Worm (Caenorhabditis elegans) whole organism, L4/young adult: ENCODE results near the gene F12F6.1.

Source experiments
- W03F9.2 ChIP-seq: fragments of 150-350 bp; optimal IDR thresholded peaks from 2 replicates; lab custom pipeline; 2014; ENCODE audit warnings: missing biosample characterization, missing genetic modification characterization
- dao-5 ChIP-seq: sonication (generic microtip); optimal IDR thresholded peaks from 2 replicates; lab custom pipeline; 2016; ENCODE audit warnings: missing genotype, missing genetic modification characterization, moderate library complexity, missing compliant biosample characterization
- him-1 ChIP-seq: sonication (generic microtip); optimal IDR thresholded peaks from 2 replicates; lab custom pipeline; 2016; ENCODE audit warnings: missing genotype, missing genetic modification reagents, missing genetic modification characterization, missing compliant biosample characterization

Gene F12F6.1

ce11 chrIV:11574331-11574730 is 9.4 kb upstream of the F12F6.1 start:
- no peak for TF ChIP-seq W03F9.2
- TF ChIP-seq him-1: no peak
- no peak for TF ChIP-seq dao-5

- no peak for TF ChIP-seq him-1
- no peak for TF ChIP-seq W03F9.2
- no peak for TF ChIP-seq dao-5
Measured at ce11 chrIV:11578492-11578891, 5.3 kb upstream of the F12F6.1 start, which contains the start of gene rib-1. rib-1 (plus strand) TSS chrIV:11578792.

ce11 chrIV:11582450-11583166 is 1.1 kb upstream of the F12F6.1 start:
- TF ChIP-seq W03F9.2 (no peak), him-1 (no peak), dao-5 (no peak)

- TF ChIP-seq W03F9.2: no peak
Measured at ce11 chrIV:11584853-11585252, 1.1 kb downstream of the F12F6.1 start.

- TF ChIP-seq dao-5: no peak
- TF ChIP-seq W03F9.2: no peak
- TF ChIP-seq him-1: no peak
Measured at ce11 chrIV:11586484-11586883, 2.7 kb downstream of the F12F6.1 start.

- TF ChIP-seq W03F9.2: no peak
- TF ChIP-seq him-1: no peak
Measured at ce11 chrIV:11592165-11592564, 8.4 kb downstream of the F12F6.1 start, which contains the start of gene spe-36. spe-36 (minus strand) TSS chrIV:11592265.

- no peak for TF ChIP-seq dao-5
- TF ChIP-seq him-1: no peak
- TF ChIP-seq W03F9.2: peak; percentile 88
Measured at ce11 chrIV:11592820-11593219, 9.1 kb downstream of the F12F6.1 start.

ce11 chrIV:11593415-11594190 is 9.8 kb downstream of the F12F6.1 start, which contains the start of gene F40F11.3:
F40F11.3 (minus strand) TSS chrIV:11594003.
- TF ChIP-seq W03F9.2: peak; percentile 43
- no peak for TF ChIP-seq him-1

- TF ChIP-seq him-1: peak; percentile 23
- TF ChIP-seq dao-5: no peak
- TF ChIP-seq W03F9.2: no peak
Measured at ce11 chrIV:11594191-11594673, 10.5 kb downstream of the F12F6.1 start, which contains the start of gene mig-38. mig-38 (plus strand) TSS chrIV:11594244.

- no peak for TF ChIP-seq W03F9.2
Measured at ce11 chrIV:11597079-11597478, 13.3 kb downstream of the F12F6.1 start.

ce11 chrIV:11599717-11600116 is 16.0 kb downstream of the F12F6.1 start:
- TF ChIP-seq W03F9.2 (no peak), dao-5 (no peak), him-1 (no peak)

- TF ChIP-seq dao-5 (no peak), him-1 (peak; percentile 38), W03F9.2 (peak; percentile 88)
Measured at ce11 chrIV:11601721-11602405, 18.1 kb downstream of the F12F6.1 start.

- TF ChIP-seq W03F9.2: no peak
- TF ChIP-seq him-1: no peak
- TF ChIP-seq dao-5: no peak
Measured at ce11 chrIV:11602498-11603068, 18.8 kb downstream of the F12F6.1 start, which contains the start of gene rps-11. rps-11 (plus strand) TSS chrIV:11602641.

- no peak for TF ChIP-seq W03F9.2
- TF ChIP-seq him-1: no peak
- TF ChIP-seq dao-5: no peak
Measured at ce11 chrIV:11603265-11603840, 19.6 kb downstream of the F12F6.1 start.

- no peak for TF ChIP-seq dao-5
- TF ChIP-seq him-1: no peak
- peak; percentile 89 for TF ChIP-seq W03F9.2
Measured at ce11 chrIV:11604909-11605308, 21.2 kb downstream of the F12F6.1 start, which contains the start of the genes ragc-1 and Y24F12A.1. ragc-1 (minus strand) TSS chrIV:11604933. Y24F12A.1 (plus strand) TSS chrIV:11605254.
